Worm (Caenorhabditis elegans): ENCODE data around the gene ham-1.

ham-1 gene

ce11 chrIV:12570546-12570945 is 28.6 kb downstream of the ham-1 start (continued):
- TF ChIP-seq sptf-2 (GFP tag; optimal IDR thresholded peaks at IDR 0.05) (no peak), ztf-18 (tag; optimal IDR thresholded peaks at IDR 0.05) (no peak), snpc-3.4 (tag; optimal IDR thresholded peaks at IDR 0.05) (no peak), efl-1 (GFP tag; optimal IDR thresholded peaks at IDR 0.05) (no peak), ets-4 (GFP tag; optimal IDR thresholded peaks at IDR 0.05) (no peak)

DNA sequence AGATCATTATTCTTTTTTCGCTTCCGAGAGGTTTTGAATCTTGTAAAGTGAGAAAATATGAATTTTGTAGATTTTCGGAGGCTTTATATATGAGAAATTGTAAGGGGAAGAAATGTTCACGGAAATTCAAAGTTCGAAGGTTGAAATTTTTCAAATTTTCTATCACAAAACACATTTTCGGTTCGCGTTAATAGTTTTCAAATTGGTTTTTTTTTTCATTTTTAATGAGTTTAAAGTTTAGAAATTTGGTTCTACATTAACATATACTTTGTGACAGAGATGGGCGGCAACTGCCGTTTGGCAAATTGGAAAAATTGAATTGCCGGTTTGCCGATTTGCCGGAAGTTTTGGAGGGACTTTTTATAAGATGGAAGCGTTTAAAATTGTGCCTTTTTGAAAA is 29.1 kb downstream of the ham-1 start, which contains the start of gene K08E7.4:
TSS of gene K08E7.4 (minus strand) at position 101 of the 400 bp plus-strand sequence.
- TF ChIP-seq lsy-27 (tag; optimal IDR thresholded peaks at IDR 0.05; ENCODE audit: borderline replicate concordance, insufficient read depth) (no peak), ceh-40 (GFP tag; IDR thresholded peaks at IDR 0.05) (no peak), F57C9.4 (tag; optimal IDR thresholded peaks at IDR 0.05) (no peak), Y53G8AR.9 (GFP tag; conservative IDR thresholded peaks at IDR 0.05) (no peak), sea-2 (GFP tag; IDR thresholded peaks at IDR 0.05) (no peak), nhr-120 (GFP tag; IDR thresholded peaks at IDR 0.05) (no peak), ztf-22 (GFP tag; optimal IDR thresholded peaks at IDR 0.05) (no peak), lag-1 (GFP tag; IDR thresholded peaks at IDR 0.05) (no peak), D2030.7 (GFP tag; IDR thresholded peaks at IDR 0.05) (no peak), ztf-28 (GFP tag; IDR thresholded peaks at IDR 0.05) (no peak), dox-1 (GFP tag; IDR thresholded peaks at IDR 0.05) (no peak), B0035.1 (tag; optimal IDR thresholded peaks at IDR 0.05) (no peak), Y67H2A.10 (GFP tag; conservative IDR thresholded peaks at IDR 0.05) (no peak), unc-130 (GFP tag; optimal IDR thresholded peaks at IDR 0.05) (no peak), Y95B8A.8 (GFP tag; IDR thresholded peaks at IDR 0.05) (no peak), pha-4 (tag; optimal IDR thresholded peaks at IDR 0.05) (no peak), F52B5.7 (tag; optimal IDR thresholded peaks at IDR 0.05) (no peak), sdz-38 (tag; optimal IDR thresholded peaks at IDR 0.05) (no peak), akir-1 (GFP tag; optimal IDR thresholded peaks at IDR 0.05) (no peak), nfya-2 (GFP tag; IDR thresholded peaks at IDR 0.05) (no peak)

DNA sequence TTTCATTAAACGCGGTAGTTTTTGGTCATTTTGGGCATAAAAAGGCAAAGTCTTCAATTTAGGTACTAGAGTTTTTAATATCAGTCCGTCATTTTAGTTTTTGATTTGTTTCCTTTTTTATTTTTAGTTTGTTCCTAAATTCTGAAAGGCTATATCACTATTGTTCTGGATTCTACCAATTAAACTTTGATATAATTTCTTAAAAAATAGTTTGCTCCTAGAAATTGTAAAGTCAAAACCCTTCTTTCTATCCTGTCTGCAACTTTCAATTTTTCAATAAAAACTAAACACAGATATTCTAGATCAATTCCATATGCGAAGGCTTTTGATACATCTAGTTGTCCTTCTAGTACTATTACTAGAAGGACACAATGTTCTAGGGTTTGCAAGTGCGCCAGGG is 31.1 kb downstream of the ham-1 start, which contains the start of gene K08E7.5:
TSS of gene K08E7.5 (plus strand) at position 301 of the 400 bp plus-strand sequence.
- TF ChIP-seq lir-1 (GFP tag; conservative IDR thresholded peaks at IDR 0.05) (no peak), unc-62 (GFP tag; optimal IDR thresholded peaks at IDR 0.05) (no peak), ccch-3 (GFP tag; optimal IDR thresholded peaks at IDR 0.05) (no peak), hmg-1.2 (GFP tag; IDR thresholded peaks at IDR 0.05) (no peak), nhr-120 (GFP tag; IDR thresholded peaks at IDR 0.05) (no peak), rcor-1 (GFP tag; IDR thresholded peaks at IDR 0.05) (no peak)

DNA sequence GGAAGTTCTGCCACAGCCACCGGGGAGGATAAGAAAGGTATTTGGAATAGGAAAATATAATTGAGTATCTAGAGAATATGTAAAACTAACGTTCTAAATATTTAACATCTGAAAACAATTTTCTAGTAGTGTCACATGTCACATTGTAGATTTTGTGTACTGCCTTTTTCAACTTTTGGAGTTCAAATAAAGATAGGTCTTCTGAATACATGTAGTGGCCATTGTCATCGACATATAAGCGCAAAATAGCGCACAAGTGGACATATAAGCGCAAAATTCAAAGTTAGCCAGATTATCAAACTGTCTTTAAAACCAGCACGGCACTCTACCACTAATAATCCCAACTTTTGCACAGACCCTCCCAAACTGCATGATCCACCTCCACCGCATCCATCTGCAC is 32.3 kb downstream of the ham-1 start:
- TF ChIP-seq repo-1 (tag; optimal IDR thresholded peaks at IDR 0.05) (no peak), F23B12.7 (tag; optimal IDR thresholded peaks at IDR 0.05; ENCODE audit: insufficient read depth) (no peak), sea-2 (GFP tag; IDR thresholded peaks at IDR 0.05) (no peak), xnd-1 (tag; optimal IDR thresholded peaks at IDR 0.05) (no peak), ama-1 (optimal IDR thresholded peaks at IDR 0.05) (no peak), ama-1 (GFP tag; optimal IDR thresholded peaks at IDR 0.05) (no peak), dpl-1 (GFP tag; optimal IDR thresholded peaks at IDR 0.05) (no peak), F10E7.11 (tag; optimal IDR thresholded peaks at IDR 0.05) (no peak), nhr-27 (tag; optimal IDR thresholded peaks at IDR 0.05) (no peak), mes-4 (tag; optimal IDR thresholded peaks at IDR 0.05) (no peak), nhr-90 (tag; optimal IDR thresholded peaks at IDR 0.05) (no peak), attf-6 (GFP tag; IDR thresholded peaks at IDR 0.05) (no peak), bed-1 (GFP tag; IDR thresholded peaks at IDR 0.05) (no peak), K11D2.4 (GFP tag; IDR thresholded peaks at IDR 0.05) (no peak), Y67H2A.10 (GFP tag; conservative IDR thresholded peaks at IDR 0.05) (no peak), F37B4.10 (GFP tag; IDR thresholded peaks at IDR 0.05) (no peak), aptf-3 (GFP tag; IDR thresholded peaks at IDR 0.05) (no peak)
